Worm (Caenorhabditis elegans) whole organism, L3 larva: ENCODE data around the gene Y54G11A.14.
"Not testable (repeated sequence)": the region's sequence is repeated elsewhere in the genome, so short reads cannot be mapped to it uniquely, and the experiment has no call there.

Experiments used
- R02D3.7 ChIP-seq: fragments of 150-350 bp; optimal IDR thresholded peaks from 2 replicates; lab custom pipeline; 2014; ENCODE audit warnings: missing biosample characterization, missing genetic modification characterization
- ZK546.5 ChIP-seq: sonication (generic microtip); optimal IDR thresholded peaks from 2 replicates; lab custom pipeline; 2017; ENCODE audit warnings: missing biosample characterization, missing genetic modification characterization
- ama-1 ChIP-seq: fragments of 150-350 bp; optimal IDR thresholded peaks from 2 replicates; lab custom pipeline; 2018
- ceh-28 ChIP-seq: fragments of 150-350 bp; optimal IDR thresholded peaks from 2 replicates; lab custom pipeline; 2014; ENCODE audit warnings: missing biosample characterization, missing genetic modification reagents, missing genetic modification characterization
- ceh-82 ChIP-seq: fragments of 150-350 bp; optimal IDR thresholded peaks from 2 replicates; lab custom pipeline; 2014; ENCODE audit warnings: missing biosample characterization, missing genetic modification characterization
- ceh-9 ChIP-seq: sonication (generic microtip); optimal IDR thresholded peaks from 2 replicates; lab custom pipeline; 2018; ENCODE audit warnings: missing biosample characterization, missing genetic modification characterization
- daf-12 ChIP-seq: fragments of 150-350 bp; optimal IDR thresholded peaks from 2 replicates; lab custom pipeline; 2014; ENCODE audit warnings: missing biosample characterization, missing genetic modification reagents, missing genetic modification characterization
- egl-5 ChIP-seq: fragments of 150-350 bp; optimal IDR thresholded peaks from 2 replicates; lab custom pipeline; 2017; ENCODE audit warnings: missing biosample characterization, missing genetic modification reagents, missing genetic modification characterization, inconsistent platforms
- elt-2 ChIP-seq: sonication (generic microtip); optimal IDR thresholded peaks from 2 replicates; lab custom pipeline; 2016; ENCODE audit warnings: missing genetic modification reagents, mild to moderate bottlenecking, missing genetic modification characterization, missing compliant biosample characterization
- eor-1 ChIP-seq, 2 experiments: fragments of 150-350 bp; optimal IDR thresholded peaks; 2 replicates each; lab custom pipeline; 2014 to 2018; ENCODE audit warnings: missing biosample characterization in 2 of 2, missing genetic modification characterization in 2 of 2
- fkh-10 ChIP-seq: sonication (generic microtip); optimal IDR thresholded peaks from 2 replicates; lab custom pipeline; 2017; ENCODE audit warnings: missing biosample characterization, missing genetic modification reagents, missing genetic modification characterization
- fkh-2 ChIP-seq: fragments of 150-350 bp; optimal IDR thresholded peaks from 2 replicates; lab custom pipeline; 2014; ENCODE audit warnings: missing biosample characterization, missing genetic modification reagents, missing genetic modification characterization
- hmg-11 ChIP-seq: sonication (generic microtip); optimal IDR thresholded peaks from 2 replicates; lab custom pipeline; 2016; ENCODE audit warnings: missing genetic modification characterization, missing compliant biosample characterization
- jun-1 ChIP-seq: fragments of 150-350 bp; optimal IDR thresholded peaks from 2 replicates; lab custom pipeline; 2014; ENCODE audit warnings: missing biosample characterization, missing genetic modification reagents, missing genetic modification characterization
- lin-15B ChIP-seq: fragments of 150-350 bp; optimal IDR thresholded peaks from 2 replicates; lab custom pipeline; 2014; ENCODE audit warnings: missing biosample characterization, missing genetic modification characterization
- lin-39 ChIP-seq: fragments of 150-350 bp; optimal IDR thresholded peaks from 2 replicates; lab custom pipeline; 2018; ENCODE audit warnings: missing biosample characterization, missing genetic modification reagents, missing genetic modification characterization
- lsy-12 ChIP-seq: sonication (generic microtip); optimal IDR thresholded peaks from 2 replicates; lab custom pipeline; 2016; ENCODE audit warnings: mild to moderate bottlenecking, missing genetic modification characterization, missing compliant biosample characterization
- mdl-1 ChIP-seq: fragments of 150-350 bp; optimal IDR thresholded peaks from 2 replicates; lab custom pipeline; 2014; ENCODE audit warnings: missing biosample characterization, missing genetic modification characterization
- nfya-1 ChIP-seq: sonication (generic microtip); optimal IDR thresholded peaks from 2 replicates; lab custom pipeline; 2017; ENCODE audit warnings: missing genetic modification characterization, mild to moderate bottlenecking, missing compliant biosample characterization, antibody characterized with exemption, moderate library complexity; ENCODE audit not compliant: insufficient read depth
- nhr-11 ChIP-seq: fragments of 150-350 bp; optimal IDR thresholded peaks from 2 replicates; lab custom pipeline; 2014; ENCODE audit warnings: missing biosample characterization, missing genetic modification characterization
- nhr-12 ChIP-seq: fragments of 150-350 bp; optimal IDR thresholded peaks from 2 replicates; lab custom pipeline; 2014; ENCODE audit warnings: missing biosample characterization, missing genetic modification characterization
- nhr-23 ChIP-seq: fragments of 150-350 bp; optimal IDR thresholded peaks from 2 replicates; lab custom pipeline; 2014; ENCODE audit warnings: missing biosample characterization, missing genetic modification reagents, missing genetic modification characterization
- nhr-237 ChIP-seq: fragments of 150-350 bp; optimal IDR thresholded peaks from 2 replicates; lab custom pipeline; 2014; ENCODE audit warnings: missing biosample characterization, missing genetic modification characterization
- nhr-25 ChIP-seq: sonication (generic microtip); optimal IDR thresholded peaks from 2 replicates; lab custom pipeline; 2017; ENCODE audit warnings: missing biosample characterization, missing genetic modification characterization
- nhr-43 ChIP-seq: sonication (generic microtip); optimal IDR thresholded peaks from 2 replicates; lab custom pipeline; 2016; ENCODE audit warnings: mild to moderate bottlenecking, missing genetic modification characterization, missing compliant biosample characterization; ENCODE audit not compliant: poor library complexity, severe bottlenecking
- nhr-67 ChIP-seq: fragments of 150-350 bp; optimal IDR thresholded peaks from 2 replicates; lab custom pipeline; 2014; ENCODE audit warnings: missing biosample characterization, missing genetic modification characterization
- nhr-76 ChIP-seq: fragments of 150-350 bp; sonication (generic microtip); optimal IDR thresholded peaks from 5 replicates; lab custom pipeline; 2014; ENCODE audit warnings: missing biosample characterization, missing genetic modification characterization
- nhr-77 ChIP-seq: fragments of 150-350 bp; optimal IDR thresholded peaks from 2 replicates; lab custom pipeline; 2014; ENCODE audit warnings: missing biosample characterization, missing genetic modification characterization
- pha-4 ChIP-seq: fragments of 150-350 bp; optimal IDR thresholded peaks from 2 replicates; lab custom pipeline; 2014; ENCODE audit warnings: missing biosample characterization, missing genetic modification reagents, missing genetic modification characterization
- pqm-1 ChIP-seq: fragments of 150-350 bp; optimal IDR thresholded peaks from 2 replicates; lab custom pipeline; 2017; ENCODE audit warnings: missing biosample characterization, missing genetic modification characterization, inconsistent platforms
- sea-2 ChIP-seq: fragments of 150-350 bp; sonication (generic microtip); optimal IDR thresholded peaks from 4 replicates; lab custom pipeline; 2014; ENCODE audit warnings: missing biosample characterization, missing genetic modification reagents, missing genetic modification characterization
- skn-1 ChIP-seq: fragments of 150-350 bp; optimal IDR thresholded peaks from 2 replicates; lab custom pipeline; 2014; ENCODE audit warnings: missing biosample characterization, missing genetic modification characterization
- snpc-4 ChIP-seq: fragments of 150-350 bp; optimal IDR thresholded peaks from 2 replicates; lab custom pipeline; 2014; ENCODE audit warnings: missing biosample characterization, missing genetic modification characterization
- tbx-2 ChIP-seq: sonication (generic microtip); optimal IDR thresholded peaks from 2 replicates; lab custom pipeline; 2016; ENCODE audit warnings: mild to moderate bottlenecking, missing genetic modification characterization, missing compliant biosample characterization
- unc-39 ChIP-seq: sonication (generic microtip); optimal IDR thresholded peaks from 4 replicates; lab custom pipeline; 2017; ENCODE audit warnings: missing biosample characterization, missing genetic modification characterization
- zag-1 ChIP-seq: fragments of 150-350 bp; optimal IDR thresholded peaks from 2 replicates; lab custom pipeline; 2014; ENCODE audit warnings: missing biosample characterization, missing genetic modification characterization
- ztf-11 ChIP-seq: fragments of 150-350 bp; optimal IDR thresholded peaks from 2 replicates; lab custom pipeline; 2014; ENCODE audit warnings: missing biosample characterization, missing genetic modification characterization
- ztf-4 ChIP-seq: fragments of 150-350 bp; optimal IDR thresholded peaks from 2 replicates; lab custom pipeline; 2014; ENCODE audit warnings: missing biosample characterization, missing genetic modification characterization

Gene Y54G11A.14

ce11 chrII:14346243-14346642 lies 28.3 kb downstream of the Y54G11A.14 start, which contains the start of gene Y54G11A.9:
Gene Y54G11A.9 (minus strand): TSS chrII:14346438.
- TF ChIP-seq nhr-11; pqm-1 (tag; lab: Kevin White, UChicago); nhr-237 (tag; lab: Kevin White, UChicago): not testable (repeated sequence)

DNA sequence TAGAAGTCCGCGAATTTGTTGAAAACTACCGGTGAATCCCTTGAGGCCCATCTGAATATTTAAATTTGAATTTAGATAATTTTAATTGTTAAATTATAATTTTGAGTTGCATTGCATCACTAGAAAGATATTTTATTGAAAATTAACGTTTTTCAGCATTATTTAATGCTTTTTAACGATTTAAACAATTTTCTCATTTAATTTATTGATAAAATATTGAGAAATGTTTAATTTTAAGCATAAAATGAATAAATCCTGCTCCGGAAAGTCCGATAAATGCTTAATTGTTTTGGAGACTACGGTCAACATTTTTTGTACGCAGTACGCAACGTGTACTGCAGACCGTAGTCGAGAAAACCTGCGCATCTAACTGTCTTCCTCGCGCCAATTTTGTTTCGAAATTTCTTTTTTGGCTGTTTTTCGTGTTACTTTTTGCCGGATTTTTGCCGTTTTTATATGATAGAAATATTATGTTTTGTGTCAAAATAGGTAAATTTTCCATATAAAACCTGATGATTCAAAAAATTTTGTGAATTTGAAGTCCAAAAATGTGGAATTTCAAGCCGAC lies 31.5 kb downstream of the Y54G11A.14 start, which contains the start of the genes Y54G11A.17, lin-7 and elof-1:
Y54G11A.17 (minus strand) TSS at position 51 of the 568 bp plus-strand sequence.
lin-7 (minus strand) TSS at position 51 of the 568 bp plus-strand sequence.
elof-1 (plus strand) TSS at position 383 of the 568 bp plus-strand sequence.
- TF ChIP-seq pqm-1 (tag; lab: Kevin White, UChicago) (peak; percentile 80), ama-1 (peak; percentile 92), unc-39 (tag; lab: Kevin White, UChicago) (no peak), daf-12 (no peak), zag-1 (tag; lab: Kevin White, UChicago) (no peak), nfya-1 (peak; percentile 99), jun-1 (tag; lab: Kevin White, UChicago) (peak; percentile 68), lin-39 (tag; lab: Kevin White, UChicago) (peak; percentile 98), ceh-9 (tag; lab: Kevin White, UChicago) (no peak), nhr-76 (tag; lab: Kevin White, UChicago) (peak; percentile 9), ZK546.5 (tag; lab: Kevin White, UChicago) (peak; percentile 85), nhr-12 (tag; lab: Kevin White, UChicago) (no peak), R02D3.7 (peak; percentile 32), egl-5 (tag; lab: Kevin White, UChicago) (peak; percentile 97), lsy-12 (tag; lab: Kevin White, UChicago) (peak; percentile 78), hmg-11 (tag; lab: Kevin White, UChicago) (peak; percentile 92), nhr-11 (no peak), sea-2 (no peak), nhr-77 (tag; lab: Kevin White, UChicago) (peak; percentile 55), nhr-23 (peak; percentile 88), nhr-25 (tag; lab: Kevin White, UChicago) (peak; percentile 81), ceh-28 (peak; percentile 31), pha-4 (tag; lab: Kevin White, UChicago) (peak; percentile 95), skn-1 (tag; lab: Kevin White, UChicago) (peak; percentile 77), lin-15B (tag; lab: Kevin White, UChicago) (peak; percentile 92), fkh-10 (GFP tag; lab: Kevin White, UChicago) (peak; percentile 63), mdl-1 (no peak), elt-2 (tag; lab: Kevin White, UChicago) (peak; percentile 46), tbx-2 (tag; lab: Kevin White, UChicago) (peak; percentile 23), nhr-67 (tag; lab: Kevin White, UChicago) (peak; percentile 21), ceh-82 (tag; lab: Kevin White, UChicago) (no peak), nhr-43 (tag; lab: Kevin White, UChicago) (peak; percentile 51), ztf-11 (tag; lab: Kevin White, UChicago) (no peak), snpc-4 (peak; percentile 91)

DNA sequence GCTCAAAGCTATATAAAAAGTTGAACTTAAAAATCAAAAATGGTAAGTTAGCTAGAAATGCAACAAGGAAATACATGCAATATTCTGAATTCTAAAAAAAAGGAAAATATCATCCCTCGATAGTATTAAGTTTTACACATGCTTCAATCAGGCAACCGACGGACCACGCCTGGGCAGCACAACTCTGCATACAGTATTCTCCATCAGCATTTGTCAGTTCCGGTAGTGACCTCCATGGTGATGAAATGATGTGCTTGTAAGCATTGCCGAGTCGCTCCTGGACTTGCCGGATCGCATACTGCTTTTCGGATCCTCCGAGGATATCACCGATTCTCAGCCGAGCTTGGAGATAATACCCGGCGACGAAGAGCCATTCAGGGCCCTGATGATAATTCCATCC lies 32.8 kb downstream of the Y54G11A.14 start:
- TF ChIP-seq nhr-25 (tag; lab: Kevin White, UChicago), result peak; percentile 40
- peak; percentile 72 for TF ChIP-seq ama-1
- no peak for TF ChIP-seq nfya-1

DNA sequence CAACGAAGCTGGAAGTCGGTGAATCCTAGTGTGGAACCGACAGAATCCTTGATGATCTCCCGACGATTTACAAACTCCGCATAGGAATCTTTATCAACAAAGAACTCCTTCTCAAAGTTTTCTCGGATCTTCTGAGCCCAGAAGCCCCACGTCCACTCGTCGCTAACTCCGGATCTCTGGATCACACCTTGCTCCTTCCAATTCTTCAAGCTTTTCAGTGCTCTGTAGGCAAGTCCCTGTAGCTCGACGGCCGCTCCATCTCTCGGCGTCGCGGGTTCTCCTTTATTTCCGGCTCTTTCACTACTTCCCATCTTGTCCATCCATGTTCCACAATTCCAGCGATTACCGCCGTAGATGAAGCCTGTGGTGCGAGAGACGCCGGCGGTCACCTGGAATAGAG lies 33.4 kb downstream of the Y54G11A.14 start:
- TF ChIP-seq elt-2 (tag; lab: Kevin White, UChicago) (no peak), nhr-25 (tag; lab: Kevin White, UChicago) (no peak), daf-12 (no peak), nhr-67 (tag; lab: Kevin White, UChicago) (no peak), ztf-4 (tag; lab: Kevin White, UChicago) (no peak), tbx-2 (tag; lab: Kevin White, UChicago) (no peak), eor-1 (tag; optimal IDR thresholded peaks at IDR 0.05; lab: Kevin White, UChicago) (no peak), fkh-2 (tag; lab: Kevin White, UChicago) (no peak), unc-39 (tag; lab: Kevin White, UChicago) (no peak)
- TF ChIP-seq, all 47 proteins: peak for 0
